Worm (Caenorhabditis elegans) whole organism, late embryonic: ENCODE measurements around the gene moc-6.

Experiments
- C38D4.7 ChIP-seq: fragments of 200-800 bp; sonication (Bioruptor generic); optimal IDR thresholded peaks from 2 replicates; lab custom pipeline; 2018; ENCODE audit warnings: mild to moderate bottlenecking, missing genetic modification characterization, moderate library complexity, missing compliant biosample characterization
- K09A11.1 ChIP-seq: sonication (generic microtip); optimal IDR thresholded peaks from 2 replicates; lab custom pipeline; 2017; ENCODE audit warnings: antibody characterized with exemption, mild to moderate bottlenecking, missing genetic modification characterization, missing compliant biosample characterization; ENCODE audit not compliant: insufficient read depth
- ceh-19 ChIP-seq: fragments of 200-800 bp; sonication (Bioruptor generic); optimal IDR thresholded peaks from 2 replicates; lab custom pipeline; 2018; ENCODE audit warnings: mild to moderate bottlenecking, missing genetic modification characterization, missing compliant biosample characterization
- ceh-2 ChIP-seq: sonication (generic microtip); optimal IDR thresholded peaks from 2 replicates; lab custom pipeline; 2016; ENCODE audit warnings: missing genotype, missing genetic modification characterization, missing compliant biosample characterization
- ceh-30 ChIP-seq: fragments of 150-350 bp; optimal IDR thresholded peaks from 2 replicates; lab custom pipeline; 2014; ENCODE audit warnings: missing biosample characterization, missing genetic modification characterization
- ceh-31 ChIP-seq: sonication (generic microtip); optimal IDR thresholded peaks from 2 replicates; lab custom pipeline; 2016; ENCODE audit warnings: missing genetic modification characterization, missing compliant biosample characterization
- ceh-45 ChIP-seq: fragments of 200-800 bp; sonication (Bioruptor generic); IDR thresholded peaks from 2 replicates; pipeline ENCODE4 v1.3.6; 2022; ENCODE audit warnings: missing genetic modification reagents, missing genetic modification characterization, missing compliant biosample characterization
- ceh-48 ChIP-seq: sonication (generic microtip); optimal IDR thresholded peaks from 2 replicates; lab custom pipeline; 2016; ENCODE audit warnings: missing genetic modification characterization, inconsistent platforms, missing compliant biosample characterization
- ceh-6 ChIP-seq: fragments of 200-800 bp; sonication (Bioruptor generic); optimal IDR thresholded peaks from 2 replicates; lab custom pipeline; 2018; ENCODE audit warnings: mild to moderate bottlenecking, missing genetic modification characterization, missing compliant biosample characterization
- che-1 ChIP-seq: sonication (generic microtip); optimal IDR thresholded peaks from 2 replicates; lab custom pipeline; 2016; ENCODE audit warnings: mild to moderate bottlenecking, missing genetic modification characterization, missing compliant biosample characterization
- dmd-4 ChIP-seq: sonication (generic microtip); optimal IDR thresholded peaks from 2 replicates; lab custom pipeline; 2016; ENCODE audit warnings: borderline replicate concordance, missing genetic modification characterization, missing compliant biosample characterization
- elt-2 ChIP-seq: sonication (generic microtip); optimal IDR thresholded peaks from 2 replicates; lab custom pipeline; 2016; ENCODE audit warnings: missing genetic modification reagents, missing genetic modification characterization, missing compliant biosample characterization
- eyg-1 ChIP-seq: sonication (generic microtip); optimal IDR thresholded peaks from 2 replicates; lab custom pipeline; 2016; ENCODE audit warnings: missing genotype, missing genetic modification characterization, missing compliant biosample characterization
- fkh-10 ChIP-seq: fragments of 150-350 bp; optimal IDR thresholded peaks from 2 replicates; lab custom pipeline; 2014; ENCODE audit warnings: missing biosample characterization, missing genetic modification reagents, missing genetic modification characterization
- fkh-6 ChIP-seq: sonication (generic microtip); optimal IDR thresholded peaks from 2 replicates; lab custom pipeline; 2016; ENCODE audit warnings: missing genetic modification characterization, missing compliant biosample characterization
- hlh-13 ChIP-seq: fragments of 200-800 bp; sonication (Bioruptor generic); optimal IDR thresholded peaks from 2 replicates; lab custom pipeline; 2018; ENCODE audit warnings: mild to moderate bottlenecking, missing genetic modification characterization, missing compliant biosample characterization
- hlh-15 ChIP-seq: sonication (generic microtip); optimal IDR thresholded peaks from 2 replicates; lab custom pipeline; 2016; ENCODE audit warnings: missing genetic modification characterization, missing compliant biosample characterization
- hlh-30 ChIP-seq: sonication (generic microtip); optimal IDR thresholded peaks from 2 replicates; lab custom pipeline; 2017; ENCODE audit warnings: antibody characterized with exemption, missing genetic modification characterization, missing compliant biosample characterization; ENCODE audit not compliant: insufficient read depth
- madf-2 ChIP-seq: sonication (generic microtip); optimal IDR thresholded peaks from 2 replicates; lab custom pipeline; 2017; ENCODE audit warnings: missing genetic modification characterization, missing compliant biosample characterization
- npax-4 ChIP-seq: sonication (generic microtip); optimal IDR thresholded peaks from 2 replicates; lab custom pipeline; 2016; ENCODE audit warnings: missing genetic modification characterization, missing compliant biosample characterization
- pha-2 ChIP-seq: sonication (generic microtip); optimal IDR thresholded peaks from 2 replicates; lab custom pipeline; 2017; ENCODE audit warnings: mild to moderate bottlenecking, missing genetic modification characterization, missing compliant biosample characterization
- pqm-1 ChIP-seq: sonication (generic microtip); optimal IDR thresholded peaks from 2 replicates; lab custom pipeline; 2016; ENCODE audit warnings: missing genetic modification characterization, missing compliant biosample characterization
- pros-1 ChIP-seq: fragments of 150-350 bp; optimal IDR thresholded peaks from 2 replicates; lab custom pipeline; 2014; ENCODE audit warnings: missing biosample characterization, missing genetic modification reagents, missing genetic modification characterization
- sdc-2 ChIP-seq: sonication (generic microtip); optimal IDR thresholded peaks from 2 replicates; lab custom pipeline; 2016; ENCODE audit warnings: missing genotype, missing genetic modification characterization, missing compliant biosample characterization
- sox-2 ChIP-seq: fragments of 200-800 bp; sonication (Bioruptor generic); IDR thresholded peaks from 2 replicates; pipeline ENCODE4 v1.3.6; 2022; ENCODE audit warnings: missing genetic modification reagents, missing genetic modification characterization, missing compliant biosample characterization
- syd-9 ChIP-seq: sonication (generic microtip); optimal IDR thresholded peaks from 2 replicates; lab custom pipeline; 2016; ENCODE audit warnings: mild to moderate bottlenecking, missing genetic modification characterization, moderate library complexity, missing compliant biosample characterization
- ttx-3 ChIP-seq: sonication (generic microtip); optimal IDR thresholded peaks from 2 replicates; lab custom pipeline; 2016; ENCODE audit warnings: missing genetic modification reagents, missing genetic modification characterization, missing compliant biosample characterization
- unc-3 ChIP-seq, 2 experiments: fragments of 200-800 bp in 1 of 2; sonication (Bioruptor generic) in 1 of 2; sonication (generic microtip) in 1 of 2; conservative IDR thresholded peaks in 1 of 2; optimal IDR thresholded peaks in 1 of 2; 2 replicates each; pipeline versions ENCODE4 v1.3.6 to Lab custom; 2016 to 2022; ENCODE audit warnings: missing compliant biosample characterization in 2 of 2, missing genetic modification characterization in 2 of 2, missing genetic modification reagents in 1 of 2
- unc-42 ChIP-seq: sonication (generic microtip); optimal IDR thresholded peaks from 2 replicates; lab custom pipeline; 2016; ENCODE audit warnings: missing genotype, missing genetic modification characterization, missing compliant biosample characterization
- unc-55 ChIP-seq: sonication (generic microtip); optimal IDR thresholded peaks from 2 replicates; lab custom pipeline; 2017; ENCODE audit warnings: missing biosample characterization, missing genetic modification reagents, missing genetic modification characterization
- unc-86 ChIP-seq: sonication (generic microtip); optimal IDR thresholded peaks from 2 replicates; lab custom pipeline; 2016; ENCODE audit warnings: missing genetic modification characterization, missing compliant biosample characterization
- zip-5 ChIP-seq: sonication (generic microtip); optimal IDR thresholded peaks from 2 replicates; lab custom pipeline; 2016; ENCODE audit warnings: missing genetic modification characterization, missing compliant biosample characterization

Gene moc-6

ce11 chrIII:5211137-5211648 lies 15.4 kb downstream of the moc-6 start (continued):
- TF ChIP-seq hlh-30 (tag; lab: Kevin White, UChicago) (peak; percentile 42), elt-2 (peak; percentile 74), che-1 (tag; lab: Kevin White, UChicago) (peak; percentile 69), syd-9 (tag; lab: Kevin White, UChicago) (peak; percentile 72), dmd-4 (peak; percentile 72), ceh-31 (tag; lab: Kevin White, UChicago) (peak; percentile 54), fkh-6 (tag; lab: Kevin White, UChicago) (peak; percentile 62), ceh-2 (tag; lab: Kevin White, UChicago) (peak; percentile 62), unc-86 (tag; lab: Kevin White, UChicago) (peak; percentile 45)
- TF ChIP-seq, all 69 proteins: peak for 41; not testable (repeated sequence) for 28

- TF ChIP-seq ceh-30 (tag; lab: Kevin White, UChicago) (no peak), fkh-10 (GFP tag; lab: Kevin White, UChicago) (no peak), C38D4.7 (GFP tag; lab: Kevin White, UChicago) (no peak), ceh-2 (tag; lab: Kevin White, UChicago) (no peak), hlh-15 (tag; lab: Kevin White, UChicago) (no peak)
Measured at ce11 chrIII:5214162-5214561, 18.4 kb downstream of the moc-6 start.

DNA sequence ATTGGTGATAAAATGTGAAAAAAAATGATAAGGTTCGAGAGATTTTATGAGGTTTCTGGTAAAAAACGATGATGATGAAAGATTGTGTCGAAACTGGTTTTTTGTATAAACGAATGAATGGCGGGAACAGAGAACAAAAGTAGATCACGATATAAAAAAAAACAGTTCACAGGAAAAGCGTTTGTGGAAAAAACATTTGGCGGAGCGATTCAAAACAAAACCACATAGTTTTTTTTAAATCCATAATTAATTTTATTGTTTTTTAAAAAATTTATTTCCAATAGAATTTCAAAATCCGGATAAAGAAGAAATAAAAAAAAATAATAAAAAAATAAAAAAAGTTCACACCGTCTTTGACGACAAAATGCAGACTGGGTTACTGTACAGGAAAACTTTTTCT lies 19.6 kb downstream of the moc-6 start, which contains the start of gene ZC155.4:
ZC155.4 (minus strand) TSS at position 101 of the 400 bp plus-strand sequence.
- no peak for TF ChIP-seq ceh-45
- no peak for TF ChIP-seq npax-4 (tag; lab: Kevin White, UChicago)

DNA sequence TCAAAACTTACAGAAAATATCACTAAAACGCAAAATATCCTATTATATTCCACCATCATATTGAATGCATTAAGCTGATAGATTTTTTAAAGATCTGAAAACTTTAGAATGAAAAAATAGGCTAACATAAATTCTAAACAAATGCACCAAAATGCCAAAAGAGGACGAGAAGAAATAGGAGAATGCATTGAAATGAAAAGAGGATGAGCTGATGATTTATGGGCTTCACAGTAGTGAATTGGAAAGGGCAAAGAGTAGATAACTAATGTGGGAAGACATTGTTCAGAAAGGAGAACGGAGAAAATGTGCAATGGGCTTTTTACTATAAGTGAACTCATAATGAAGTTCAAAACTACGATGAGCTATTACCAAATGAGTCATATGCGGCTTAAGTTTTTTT lies 21.7 kb downstream of the moc-6 start, which contains the start of gene cutl-19:
cutl-19 (minus strand) TSS at position 101 of the 400 bp plus-strand sequence.
- TF ChIP-seq hlh-13 (GFP tag; lab: Kevin White, UChicago) (no peak), elt-2 (no peak), K09A11.1 (tag; lab: Kevin White, UChicago) (no peak), sdc-2 (tag; lab: Kevin White, UChicago) (no peak), sox-2 (GFP tag; lab: Robert Waterston, UW) (no peak), ceh-30 (tag; lab: Kevin White, UChicago) (no peak), madf-2 (tag; lab: Kevin White, UChicago) (no peak), zip-5 (tag; lab: Kevin White, UChicago) (no peak), dmd-4 (no peak), pqm-1 (tag; lab: Kevin White, UChicago) (no peak), unc-42 (tag; lab: Kevin White, UChicago) (no peak), che-1 (tag; lab: Kevin White, UChicago) (no peak), ttx-3 (tag; lab: Kevin White, UChicago) (no peak)

DNA sequence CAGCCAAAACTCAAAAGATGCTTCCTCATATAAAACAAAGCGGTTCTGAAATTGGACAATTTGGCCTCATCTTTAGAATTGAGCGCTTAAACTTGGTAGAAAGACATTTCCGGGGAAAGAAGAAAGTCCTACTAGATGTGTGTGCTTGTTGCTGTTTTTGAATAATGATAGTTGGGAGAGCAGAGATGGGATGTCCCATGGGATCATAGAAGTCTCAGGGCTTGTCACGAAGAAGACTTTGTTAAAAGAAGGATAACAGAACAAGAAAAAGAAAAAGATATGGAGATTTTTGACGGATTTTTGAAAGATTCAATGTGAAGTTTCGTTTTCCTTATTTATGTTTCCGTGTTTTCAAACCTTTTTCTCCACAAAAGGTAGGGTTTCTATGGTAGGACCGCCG lies 22.9 kb downstream of the moc-6 start, which contains the start of gene ZC155.2:
ZC155.2 (plus strand) TSS at position 301 of the 400 bp plus-strand sequence.
- no peak for TF ChIP-seq ceh-31 (tag; lab: Kevin White, UChicago)
- no peak for TF ChIP-seq unc-3 (GFP tag; conservative IDR thresholded peaks at IDR 0.05; lab: Robert Waterston, UW)
- peak; percentile 33 for TF ChIP-seq unc-3 (tag; optimal IDR thresholded peaks at IDR 0.05; lab: Kevin White, UChicago)
- TF ChIP-seq, all 69 proteins: peak for 1

DNA sequence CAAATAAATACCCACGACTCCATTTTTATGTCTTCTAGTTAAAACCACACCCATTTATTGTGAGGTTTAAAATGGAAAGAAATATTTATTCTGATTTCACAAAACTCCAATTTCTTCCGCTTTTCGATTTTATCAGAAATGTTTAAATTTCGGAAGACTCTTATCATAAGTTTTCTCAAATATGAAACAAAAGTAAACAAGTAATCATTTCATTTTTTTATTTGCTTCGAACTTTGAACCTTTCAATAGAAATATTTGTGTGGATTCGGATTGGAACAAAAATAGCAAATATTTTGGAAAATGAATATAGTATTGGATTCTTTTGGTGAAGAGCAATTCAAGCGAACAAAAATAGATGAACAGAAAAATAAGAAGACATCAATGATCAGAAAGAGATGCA lies 26.0 kb downstream of the moc-6 start:
- TF ChIP-seq ceh-19 (GFP tag; lab: Kevin White, UChicago) (no peak), syd-9 (tag; lab: Kevin White, UChicago) (no peak)

DNA sequence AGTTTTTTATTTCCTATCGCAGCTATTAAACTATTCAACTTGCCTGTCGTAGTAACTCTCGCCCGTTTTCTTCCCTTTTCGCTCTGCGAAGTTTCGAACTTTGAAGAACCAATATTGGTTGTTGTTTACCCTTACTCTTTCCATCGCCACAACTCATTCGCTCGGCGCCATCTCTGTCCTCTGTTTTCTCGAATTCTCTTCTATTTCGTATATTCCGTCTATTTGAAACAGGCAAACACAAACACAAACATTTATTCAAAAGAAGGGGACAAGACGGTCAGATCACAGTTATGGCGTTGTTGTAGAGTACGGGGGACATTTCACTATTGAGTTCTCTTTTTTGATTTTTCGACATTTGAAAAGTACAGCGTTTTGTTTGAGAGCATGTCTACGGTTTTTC lies 27.0 kb downstream of the moc-6 start:
- TF ChIP-seq ceh-6 (GFP tag; lab: Kevin White, UChicago) (no peak), sox-2 (GFP tag; lab: Robert Waterston, UW) (no peak), pros-1 (tag; lab: Kevin White, UChicago) (no peak), ttx-3 (tag; lab: Kevin White, UChicago) (no peak), dmd-4 (no peak), ceh-48 (tag; lab: Kevin White, UChicago) (no peak), pha-2 (tag; lab: Kevin White, UChicago) (no peak), che-1 (tag; lab: Kevin White, UChicago) (no peak), syd-9 (tag; lab: Kevin White, UChicago) (no peak), unc-55 (GFP tag; lab: Kevin White, UChicago) (no peak), eyg-1 (tag; lab: Kevin White, UChicago) (no peak), elt-2 (no peak), zip-5 (tag; lab: Kevin White, UChicago) (no peak), hlh-15 (tag; lab: Kevin White, UChicago) (no peak), pqm-1 (tag; lab: Kevin White, UChicago) (no peak), K09A11.1 (tag; lab: Kevin White, UChicago) (no peak)
